Fruit fly (Drosophila melanogaster): ENCODE results near the gene CG43390.
A peak's percentile ranks its signal among the peaks of the same experiment; 100 is the strongest.

Gene CG43390

DNA sequence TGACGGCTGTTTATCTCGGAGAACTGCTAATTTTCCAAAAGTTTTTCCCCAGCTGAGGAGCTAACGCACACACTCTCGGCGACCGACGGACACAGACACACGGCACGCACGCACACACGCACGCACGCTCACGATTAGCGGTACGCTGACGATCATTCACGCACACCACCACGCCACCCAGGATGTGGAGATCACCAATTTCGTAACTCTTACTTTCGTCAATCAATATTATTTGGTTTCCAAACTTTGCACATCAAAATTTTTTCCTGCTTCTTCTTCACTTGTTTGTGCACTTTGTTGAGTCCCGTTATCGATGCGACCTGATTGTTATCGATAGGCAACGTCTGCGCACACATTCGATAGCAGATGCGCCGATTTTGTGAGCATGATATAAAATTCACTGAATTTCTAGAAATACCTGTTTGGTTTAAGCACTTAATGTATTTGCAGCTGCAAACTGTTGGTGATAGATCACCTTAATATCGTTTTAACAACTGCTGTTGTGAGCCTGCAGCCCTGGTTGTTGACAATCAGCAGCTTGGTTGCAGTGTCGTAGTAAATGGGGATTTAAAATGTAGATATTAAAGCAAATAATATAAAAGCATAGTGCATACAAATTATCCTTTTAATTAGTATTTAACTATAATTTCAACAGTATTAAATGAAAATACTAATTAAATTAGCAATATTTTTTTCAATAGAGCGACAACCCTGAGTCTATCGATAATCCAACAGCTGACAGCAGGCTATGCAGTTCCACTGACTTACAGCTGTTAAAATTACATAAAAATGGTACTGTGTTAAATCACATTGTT is 17.6 kb downstream of the CG43390 start, which contains the start of the genes CG7394 and Mob2 (continued):
- TF ChIP-seq CG33213 (GFP tag; optimal IDR thresholded peaks at IDR 0.05) (peak; percentile 77), CG2202 (tag; optimal IDR thresholded peaks at IDR 0.05) (peak; percentile 84), CG7928 (GFP tag; optimal IDR thresholded peaks at IDR 0.05) (peak; percentile 94), Rx (GFP tag; IDR thresholded peaks at IDR 0.05) (peak; percentile 78), tgo (GFP tag; IDR thresholded peaks at IDR 0.05) (peak; percentile 89), caup (GFP tag; optimal IDR thresholded peaks at IDR 0.05; ENCODE audit: severe bottlenecking) (peak; percentile 83), ssp (GFP tag; IDR thresholded peaks at IDR 0.05) (peak; percentile 77), sim (GFP tag; IDR thresholded peaks at IDR 0.05) (peak; percentile 59; the same call in 1 of the 2 replicates), Ptx1 (GFP tag; IDR thresholded peaks at IDR 0.05) (peak; percentile 91), tup (GFP tag; optimal IDR thresholded peaks at IDR 0.05) (peak; percentile 86), CG8388 (GFP tag; optimal IDR thresholded peaks at IDR 0.05) (peak; percentile 81), CG8924 (tag; optimal IDR thresholded peaks at IDR 0.05) (peak; percentile 95), CG8290 (GFP tag; optimal IDR thresholded peaks at IDR 0.05) (peak; percentile 89), CG8290 (tag; optimal IDR thresholded peaks at IDR 0.05) (peak; percentile 81 to 92), CG13287 (GFP tag; IDR thresholded peaks at IDR 0.05; ENCODE audit: partially characterized antibody) (peak; percentile 92), CG17359 (tag; optimal IDR thresholded peaks at IDR 0.05) (peak; percentile 88), CG13123 (GFP tag; optimal IDR thresholded peaks at IDR 0.05) (peak; percentile 88), CG9727 (GFP tag; optimal IDR thresholded peaks at IDR 0.05) (peak; percentile 93), Max (GFP tag; optimal IDR thresholded peaks at IDR 0.05) (peak; percentile 91), toy (GFP tag; IDR thresholded peaks at IDR 0.05) (peak; percentile 87), lmd (GFP tag; IDR thresholded peaks at IDR 0.05) (peak; percentile 87), NFAT (GFP tag; IDR thresholded peaks at IDR 0.05) (peak; percentile 91), CG17328 (GFP tag; IDR thresholded peaks at IDR 0.05) (peak; percentile 92), CG18476 (GFP tag; optimal IDR thresholded peaks at IDR 0.05) (peak; percentile 81), jigr1 (GFP tag; IDR thresholded peaks at IDR 0.05) (peak; percentile 53; the same call in 1 of the 3 replicates), zfh1 (GFP tag; IDR thresholded peaks at IDR 0.05) (peak; percentile 89), ash1 (GFP tag; optimal IDR thresholded peaks at IDR 0.05) (peak; percentile 28), CG16813 (GFP tag; IDR thresholded peaks at IDR 0.05; ENCODE audit: partially characterized antibody) (peak; percentile 89), CG15073 (GFP tag; optimal IDR thresholded peaks at IDR 0.05) (peak; percentile 44), vfl (GFP tag; optimal IDR thresholded peaks at IDR 0.05) (peak; percentile 55), CG11560 (tag; IDR thresholded peaks at IDR 0.05) (peak; percentile 82; the same call in 2 of the 3 replicates), dati (GFP tag; IDR thresholded peaks at IDR 0.05) (peak; percentile 67; the same call in 1 of the 2 replicates), pzg (GFP tag; optimal IDR thresholded peaks at IDR 0.05) (peak; percentile 85), Opbp (GFP tag; IDR thresholded peaks at IDR 0.05; ENCODE audit: partially characterized antibody) (peak; percentile 81), sc (optimal IDR thresholded peaks at IDR 0.05) (no peak), sc (GFP tag; optimal IDR thresholded peaks at IDR 0.05) (peak; percentile 65), CG32532 (GFP tag; IDR thresholded peaks at IDR 0.05) (peak; percentile 94), odd (GFP tag; optimal IDR thresholded peaks at IDR 0.05) (peak; percentile 69), CkIIα-i1 (GFP tag; IDR thresholded peaks at IDR 0.05) (no peak), CG1647 (GFP tag; optimal IDR thresholded peaks at IDR 0.05) (peak; percentile 76), Bdp1 (GFP tag; optimal IDR thresholded peaks at IDR 0.05) (peak; percentile 80), CG6765 (GFP tag; optimal IDR thresholded peaks at IDR 0.05) (peak; percentile 83), row (GFP tag; IDR thresholded peaks at IDR 0.05) (peak; percentile 96), lov (optimal IDR thresholded peaks at IDR 0.05) (no peak), lov (GFP tag; IDR thresholded peaks at IDR 0.05) (peak; percentile 79; the same call in 1 of the 3 replicates), CG10321 (GFP tag; IDR thresholded peaks at IDR 0.05) (peak; percentile 67), Dref (GFP tag; IDR thresholded peaks at IDR 0.05) (peak; percentile 75), run (tag; optimal IDR thresholded peaks at IDR 0.05) (no peak), emc (GFP tag; optimal IDR thresholded peaks at IDR 0.05) (peak; percentile 65), Ets97D (GFP tag; optimal IDR thresholded peaks at IDR 0.05) (peak; percentile 86)
